Fruit fly (Drosophila melanogaster) whole organism, embryonic: Measurements from ENCODE around the gene CG31910.

ENCODE experiments used
- B-H2 ChIP-seq: fragments of 200-800 bp; sonication (Bioruptor generic); optimal IDR thresholded peaks from 2 replicates; lab custom pipeline; 2018; ENCODE audit warnings: missing biosample characterization, mild to moderate bottlenecking, missing genetic modification characterization
- CG12236 ChIP-seq: fragments of 200-800 bp; sonication (Bioruptor generic); optimal IDR thresholded peaks from 2 replicates; lab custom pipeline; 2016; ENCODE audit warnings: missing biosample characterization, missing genetic modification characterization
- CG12299 ChIP-seq: fragments of 200-800 bp; sonication (Bioruptor generic); optimal IDR thresholded peaks from 2 replicates; lab custom pipeline; 2018; ENCODE audit warnings: missing biosample characterization, mild to moderate bottlenecking, missing genetic modification characterization
- CG12391 ChIP-seq: fragments of 200-800 bp; sonication (Bioruptor generic); optimal IDR thresholded peaks from 3 replicates; lab custom pipeline; 2018; ENCODE audit warnings: missing biosample characterization, mild to moderate bottlenecking, missing genetic modification characterization, moderate library complexity
- CG12942 ChIP-seq: fragments of 200-800 bp; sonication (Bioruptor generic); optimal IDR thresholded peaks from 3 replicates; lab custom pipeline; 2016; ENCODE audit warnings: missing biosample characterization, missing genetic modification characterization
- CG13894 ChIP-seq: fragments of 200-800 bp; sonication (Bioruptor generic); optimal IDR thresholded peaks from 3 replicates; lab custom pipeline; 2018; ENCODE audit warnings: missing biosample characterization, mild to moderate bottlenecking, missing genetic modification characterization, moderate library complexity
- CG1647 ChIP-seq: fragments of 200-800 bp; sonication (Bioruptor generic); optimal IDR thresholded peaks from 3 replicates; lab custom pipeline; 2016; ENCODE audit warnings: missing biosample characterization, missing genetic modification characterization
- CG1792 ChIP-seq: fragments of 200-800 bp; sonication (Bioruptor generic); optimal IDR thresholded peaks from 2 replicates; lab custom pipeline; 2016; ENCODE audit warnings: missing biosample characterization, missing genetic modification characterization
- CG1832 ChIP-seq: fragments of 200-800 bp; sonication (Bioruptor generic); optimal IDR thresholded peaks from 2 replicates; lab custom pipeline; 2017; ENCODE audit warnings: missing biosample characterization, mild to moderate bottlenecking, missing genetic modification characterization, inconsistent platforms
- CG18476 ChIP-seq: fragments of 200-800 bp; sonication (Bioruptor generic); optimal IDR thresholded peaks from 2 replicates; lab custom pipeline; 2016; ENCODE audit warnings: missing biosample characterization, mild to moderate bottlenecking, missing genetic modification characterization
- CG2712 ChIP-seq: fragments of 200-800 bp; optimal IDR thresholded peaks from 3 replicates; lab custom pipeline; 2019; ENCODE audit warnings: missing biosample characterization, mild to moderate bottlenecking, missing genetic modification characterization, moderate library complexity
- CG34376 ChIP-seq: fragments of 200-800 bp; sonication (Bioruptor generic); optimal IDR thresholded peaks from 2 replicates; lab custom pipeline; 2018; ENCODE audit warnings: missing biosample characterization, mild to moderate bottlenecking, missing genetic modification characterization
- CG3726 ChIP-seq: fragments of 200-800 bp; sonication (Bioruptor generic); IDR thresholded peaks from 3 replicates; pipeline ENCODE4, ENCODE4 v1.3.6; 2022; ENCODE audit warnings: missing biosample characterization, missing genetic modification characterization
- CG4282 ChIP-seq: fragments of 200-800 bp; sonication (Bioruptor generic); optimal IDR thresholded peaks from 2 replicates; lab custom pipeline; 2016; ENCODE audit warnings: missing biosample characterization, missing genetic modification characterization
- CG6272 ChIP-seq: fragments of 200-800 bp; sonication (Bioruptor generic); IDR thresholded peaks from 2 replicates; pipeline ENCODE4 v1.3.6; 2022; ENCODE audit warnings: missing biosample characterization, missing genetic modification characterization
- CG6654 ChIP-seq: fragments of 200-800 bp; sonication (Bioruptor generic); optimal IDR thresholded peaks from 2 replicates; lab custom pipeline; 2017; ENCODE audit warnings: missing biosample characterization, mild to moderate bottlenecking, missing genetic modification characterization
- CG6854 ChIP-seq: fragments of 200-800 bp; sonication (Bioruptor generic); optimal IDR thresholded peaks from 3 replicates; lab custom pipeline; 2017; ENCODE audit warnings: missing biosample characterization, mild to moderate bottlenecking, missing genetic modification characterization
- CG7963 ChIP-seq: fragments of 200-800 bp; sonication (Bioruptor generic); IDR thresholded peaks from 3 replicates; pipeline ENCODE4 v1.3.6; 2022; ENCODE audit warnings: missing biosample characterization, missing genetic modification characterization; ENCODE audit not compliant: partially characterized antibody
- CG8388 ChIP-seq: fragments of 200-800 bp; sonication (Bioruptor generic); optimal IDR thresholded peaks from 2 replicates; lab custom pipeline; 2019; ENCODE audit warnings: missing biosample characterization, mild to moderate bottlenecking, missing genetic modification characterization, moderate library complexity
- CG9609 ChIP-seq: fragments of 200-800 bp; sonication (Bioruptor generic); optimal IDR thresholded peaks from 3 replicates; lab custom pipeline; 2016; ENCODE audit warnings: missing biosample characterization, missing genetic modification characterization
- CG9797 ChIP-seq: fragments of 200-800 bp; sonication (Bioruptor generic); optimal IDR thresholded peaks from 3 replicates; lab custom pipeline; 2018; ENCODE audit warnings: missing biosample characterization, mild to moderate bottlenecking, missing genetic modification characterization
- CG9817 ChIP-seq: fragments of 200-800 bp; sonication (Bioruptor generic); optimal IDR thresholded peaks from 2 replicates; lab custom pipeline; 2018; ENCODE audit warnings: missing biosample characterization, mild to moderate bottlenecking, missing genetic modification characterization, moderate library complexity
- D ChIP-seq, 2 experiments: fragments of 200-800 bp in 1 of 2; fragments of >200 bp in 1 of 2; sonication (Bioruptor generic) in 1 of 2; optimal IDR thresholded peaks; 2 replicates in 1 of 2; 3 replicates in 1 of 2; lab custom pipeline; 2017; ENCODE audit warnings: mild to moderate bottlenecking in 1 of 2, missing biosample characterization in 1 of 2, missing genetic modification characterization in 1 of 2, missing genetic modification reagents in 1 of 2
- Dad ChIP-seq: fragments of 200-800 bp; sonication (Bioruptor generic); optimal IDR thresholded peaks from 3 replicates; lab custom pipeline; 2016; ENCODE audit warnings: missing biosample characterization, missing genetic modification characterization
- Doc2 ChIP-seq: fragments of 200-800 bp; sonication (Bioruptor generic); IDR thresholded peaks from 2 replicates; pipeline ENCODE4 v1.3.6; 2022; ENCODE audit warnings: missing biosample characterization, missing genetic modification characterization
- Dref ChIP-seq: fragments of 200-800 bp; sonication (Bioruptor generic); IDR thresholded peaks from 2 replicates; pipeline ENCODE4 v1.3.6; 2022; ENCODE audit warnings: missing biosample characterization, missing genetic modification characterization
- Elba2 ChIP-seq: fragments of 200-800 bp; sonication (Bioruptor generic); optimal IDR thresholded peaks from 3 replicates; lab custom pipeline; 2016; ENCODE audit warnings: missing biosample characterization, missing genetic modification characterization
- Kr ChIP-seq: fragments of 200-800 bp; sonication (Bioruptor generic); optimal IDR thresholded peaks from 2 replicates; lab custom pipeline; 2017; ENCODE audit warnings: missing biosample characterization, mild to moderate bottlenecking, missing genetic modification characterization
- Lhr ChIP-seq: fragments of 200-800 bp; sonication (Bioruptor generic); optimal IDR thresholded peaks from 3 replicates; lab custom pipeline; 2017; ENCODE audit warnings: mild to moderate bottlenecking, missing biosample characterization, missing genetic modification reagents, missing genetic modification characterization
- Lim3 ChIP-seq: fragments of 200-800 bp; sonication (Bioruptor generic); IDR thresholded peaks from 2 replicates; pipeline ENCODE4 v1.3.6; 2022; ENCODE audit warnings: missing biosample characterization, missing genetic modification characterization
- Lpt ChIP-seq: fragments of >200 bp; optimal IDR thresholded peaks from 2 replicates; lab custom pipeline; 2018; ENCODE audit warnings: missing biosample characterization, missing genetic modification characterization
- Med ChIP-seq: fragments of 200-800 bp; sonication (Bioruptor generic); peaks from one replicate; lab custom pipeline; 2016; ENCODE audit warnings: missing biosample characterization, missing genetic modification characterization, mild to moderate bottlenecking, inconsistent platforms, moderate library complexity
- Mrtf ChIP-seq: fragments of 200-800 bp; sonication (Bioruptor generic); IDR thresholded peaks from 3 replicates; pipeline ENCODE4 v1.3.6; 2022; ENCODE audit warnings: missing biosample characterization, missing genetic modification characterization
- Myb ChIP-seq: fragments of 200-800 bp; sonication (Bioruptor generic); optimal IDR thresholded peaks from 2 replicates; lab custom pipeline; 2016; ENCODE audit warnings: missing biosample characterization, missing genetic modification characterization
- NFAT ChIP-seq: fragments of 200-800 bp; sonication (Bioruptor generic); IDR thresholded peaks from 2 replicates; pipeline ENCODE4 v1.3.6; 2022; ENCODE audit warnings: missing biosample characterization, missing genetic modification characterization
- Oaz ChIP-seq: fragments of 200-800 bp; sonication (Bioruptor generic); IDR thresholded peaks from 2 replicates; pipeline ENCODE4 v1.3.6; 2022; ENCODE audit warnings: missing biosample characterization, missing genetic modification characterization
- Poxn ChIP-seq: fragments of 200-800 bp; sonication (Bioruptor generic); IDR thresholded peaks from 2 replicates; pipeline ENCODE4 v1.3.6; 2022; ENCODE audit warnings: missing biosample characterization, missing genetic modification characterization
- Six4 ChIP-seq: fragments of 200-800 bp; sonication (Bioruptor generic); optimal IDR thresholded peaks from 2 replicates; lab custom pipeline; 2016; ENCODE audit warnings: missing biosample characterization, missing genetic modification characterization
- Spps ChIP-seq: fragments of 200-800 bp; sonication (Bioruptor generic); optimal IDR thresholded peaks from 2 replicates; lab custom pipeline; 2018; ENCODE audit warnings: missing biosample characterization, mild to moderate bottlenecking, missing genetic modification characterization
- abd-A ChIP-seq: fragments of 200-800 bp; sonication (Bioruptor generic); optimal IDR thresholded peaks from 3 replicates; lab custom pipeline; 2019; ENCODE audit warnings: missing biosample characterization, mild to moderate bottlenecking, missing genetic modification characterization, moderate library complexity
- eyg ChIP-seq: fragments of 200-800 bp; sonication (Bioruptor generic); optimal IDR thresholded peaks from 3 replicates; lab custom pipeline; 2016; ENCODE audit warnings: missing biosample characterization, missing genetic modification characterization
- grn ChIP-seq: fragments of 200-800 bp; sonication (Bioruptor generic); optimal IDR thresholded peaks from 3 replicates; lab custom pipeline; 2017; ENCODE audit warnings: missing biosample characterization, missing genetic modification characterization
- gsb-n ChIP-seq: fragments of 200-800 bp; sonication (Bioruptor generic); optimal IDR thresholded peaks from 3 replicates; lab custom pipeline; 2018; ENCODE audit warnings: missing biosample characterization, mild to moderate bottlenecking, missing genetic modification characterization
- mirr ChIP-seq: fragments of 200-800 bp; sonication (Bioruptor generic); optimal IDR thresholded peaks from 3 replicates; lab custom pipeline; 2018; ENCODE audit warnings: missing biosample characterization, mild to moderate bottlenecking, missing genetic modification characterization
- mld ChIP-seq: fragments of 200-800 bp; sonication (Bioruptor generic); IDR thresholded peaks from 3 replicates; pipeline ENCODE4 v1.3.6; 2022; ENCODE audit warnings: missing biosample characterization, missing genetic modification characterization; ENCODE audit not compliant: partially characterized antibody
- row ChIP-seq: fragments of 200-800 bp; sonication (Bioruptor generic); IDR thresholded peaks from 3 replicates; pipeline ENCODE4 v1.3.6; 2022; ENCODE audit warnings: missing biosample characterization, missing genetic modification characterization
- scrt ChIP-seq: fragments of 200-800 bp; sonication (Bioruptor generic); optimal IDR thresholded peaks from 2 replicates; lab custom pipeline; 2018; ENCODE audit warnings: missing biosample characterization, mild to moderate bottlenecking, missing genetic modification characterization, moderate library complexity
- sqz ChIP-seq: fragments of 200-800 bp; sonication (Bioruptor generic); optimal IDR thresholded peaks from 3 replicates; lab custom pipeline; 2018; ENCODE audit warnings: missing biosample characterization, mild to moderate bottlenecking, missing genetic modification characterization
- unc-4 ChIP-seq: fragments of 200-800 bp; sonication (Bioruptor generic); IDR thresholded peaks from 2 replicates; pipeline ENCODE4 v1.3.6; 2022; ENCODE audit warnings: missing biosample characterization, missing genetic modification characterization; ENCODE audit not compliant: partially characterized antibody

Gene CG31910

DNA sequence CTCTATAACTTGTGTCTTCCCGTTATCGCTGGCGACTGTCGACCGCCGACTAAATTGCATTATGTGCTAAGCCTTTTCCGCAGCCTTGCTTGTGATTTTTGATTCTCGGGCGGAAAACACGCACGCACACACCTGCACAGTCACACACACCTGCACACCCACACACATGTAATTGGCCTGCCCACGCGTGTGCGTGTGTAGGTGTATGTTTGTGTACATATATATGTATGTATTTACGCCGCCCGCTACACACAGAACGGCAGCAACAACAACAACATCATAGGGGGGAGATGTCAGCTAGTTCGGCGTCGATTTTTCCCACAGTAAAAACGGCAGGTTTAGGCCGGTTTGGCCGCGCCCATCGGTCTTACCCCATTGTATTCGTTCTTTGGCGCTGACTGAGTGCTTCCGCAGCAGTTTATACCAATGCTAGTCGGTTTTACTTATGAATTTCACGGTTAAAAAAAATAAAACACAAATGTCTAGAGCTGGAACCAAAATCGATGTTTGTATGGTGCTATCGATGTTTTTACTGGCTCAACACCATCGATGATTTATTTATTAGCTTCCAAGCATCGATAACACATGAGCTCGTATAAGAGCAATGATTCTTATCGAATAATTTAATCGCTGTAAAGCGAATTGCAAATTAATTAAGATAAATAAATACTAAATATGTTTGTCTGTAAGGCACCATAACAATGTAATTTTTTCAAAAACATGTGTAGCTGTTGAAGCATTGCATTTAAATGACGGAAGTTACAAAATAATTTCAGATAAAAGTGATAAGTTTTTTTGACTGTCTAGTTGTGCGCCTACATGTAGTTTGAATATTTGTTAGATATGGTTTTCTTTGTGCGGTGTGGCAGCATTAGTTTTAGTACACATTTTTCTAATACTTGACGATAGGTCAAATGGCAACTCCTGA lies 22.3 kb downstream of the CG31910 start, which contains the start of gene homer (continued):
- TF ChIP-seq CG18476 (GFP tag; lab: Kevin White, UChicago) (no peak), Med (GFP tag; lab: Kevin White, UChicago) (peak; percentile 70), Lim3 (no peak), grn (GFP tag; lab: Kevin White, UChicago) (no peak), CG13894 (no peak), NFAT (GFP tag; lab: Robert Waterston, UW) (no peak), Lpt (no peak), CG9817 (tag; lab: Kevin White, UChicago) (no peak), CG9609 (GFP tag; lab: Kevin White, UChicago) (no peak), CG1647 (GFP tag; lab: Kevin White, UChicago) (no peak), abd-A (tag; lab: Kevin White, UChicago) (peak; percentile 1), mld (GFP tag; lab: Robert Waterston, UW) (peak; percentile 87), CG12236 (no peak), Dad (GFP tag; lab: Kevin White, UChicago) (no peak), CG12942 (no peak), scrt (GFP tag; lab: Kevin White, UChicago) (no peak), Poxn (no peak), Dref (GFP tag; lab: Robert Waterston, UW) (peak; percentile 98), CG12299 (tag; lab: Kevin White, UChicago) (no peak), Mrtf (GFP tag; lab: Robert Waterston, UW) (no peak), Six4 (GFP tag; lab: Kevin White, UChicago) (no peak), CG6654 (no peak), CG1832 (no peak), B-H2 (GFP tag; lab: Kevin White, UChicago) (peak; percentile 8), CG3726 (no peak), Lhr (GFP tag; lab: Kevin White, UChicago) (no peak), unc-4 (peak; percentile 86), mirr (peak; percentile 59), CG1792 (no peak), CG12391 (tag; lab: Kevin White, UChicago) (peak; percentile 18), Oaz (GFP tag; lab: Robert Waterston, UW) (no peak), Doc2 (GFP tag; lab: Robert Waterston, UW) (no peak), CG6854 (GFP tag; lab: Kevin White, UChicago) (no peak), gsb-n (peak; percentile 48), eyg (no peak), CG4282 (no peak), Spps (tag; lab: Kevin White, UChicago) (no peak), CG8388 (no peak), CG34376 (GFP tag; lab: Kevin White, UChicago) (peak; percentile 20), sqz (GFP tag; lab: Kevin White, UChicago) (no peak), Kr (GFP tag; lab: Kevin White, UChicago) (no peak), D (optimal IDR thresholded peaks at IDR 0.05; lab: Kevin White, UChicago) (peak; percentile 9), D (GFP tag; optimal IDR thresholded peaks at IDR 0.05; lab: Kevin White, UChicago) (no peak), CG6272 (GFP tag; lab: Robert Waterston, UW) (no peak), CG7963 (peak; percentile 95), CG2712 (tag; lab: Kevin White, UChicago) (peak; percentile 29), CG9797 (no peak), Elba2 (GFP tag; lab: Kevin White, UChicago) (no peak), Myb (GFP tag; lab: Kevin White, UChicago) (no peak), row (GFP tag; lab: Robert Waterston, UW) (peak; percentile 47; the same call in 2 of the 3 replicates)
